Fruit fly (Drosophila melanogaster): ENCODE measurements around the gene w.

Gene w

DNA sequence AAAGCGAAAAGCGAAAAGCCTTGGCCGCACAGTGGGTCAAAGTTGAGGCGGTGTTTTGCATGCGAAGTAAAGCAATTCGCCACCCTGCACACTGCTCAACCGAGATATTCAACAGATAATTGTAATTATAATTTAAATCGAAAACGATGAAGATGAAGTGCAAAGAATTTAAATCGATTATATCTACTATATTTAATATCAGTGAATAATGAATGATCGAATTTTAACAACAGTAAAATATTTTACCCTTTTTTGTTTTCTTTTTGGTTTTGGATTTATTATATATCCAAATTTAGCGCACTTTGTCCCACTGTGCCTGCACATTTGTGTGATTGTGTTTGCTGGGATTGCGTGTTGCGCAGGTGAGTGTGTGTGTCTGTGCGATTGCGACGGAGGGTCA is 9.0 kb downstream of the w start (continued):
- peak; percentile 92 for TF ChIP-seq CG11762 (GFP tag; optimal IDR thresholded peaks at IDR 0.05; ENCODE audit: insufficient read depth)
- TF ChIP-seq CG6163 (GFP tag; IDR thresholded peaks at IDR 0.05): peak; percentile 89
- TF ChIP-seq Sox15 (GFP tag; optimal IDR thresholded peaks at IDR 0.05): peak; percentile 91
- peak; percentile 88 for TF ChIP-seq CG7368 (GFP tag; optimal IDR thresholded peaks at IDR 0.05)
- TF ChIP-seq Met (GFP tag; optimal IDR thresholded peaks at IDR 0.05): peak; percentile 92
- peak; percentile 91 for TF ChIP-seq spab (GFP tag; optimal IDR thresholded peaks at IDR 0.05)
- TF ChIP-seq CG6808 (GFP tag; optimal IDR thresholded peaks at IDR 0.05): peak; percentile 89
- peak; percentile 79 for TF ChIP-seq Ets21C (GFP tag; optimal IDR thresholded peaks at IDR 0.05)
- TF ChIP-seq Hr39 (GFP tag; optimal IDR thresholded peaks at IDR 0.05): peak; percentile 89
- TF ChIP-seq CG3919 (GFP tag; optimal IDR thresholded peaks at IDR 0.05): peak; percentile 91
- peak; percentile 93 for TF ChIP-seq CG10669 (GFP tag; optimal IDR thresholded peaks at IDR 0.05)
- TF ChIP-seq CG4318 (GFP tag; optimal IDR thresholded peaks at IDR 0.05): peak; percentile 91
- peak; percentile 96 for TF ChIP-seq svp (GFP tag)
- TF ChIP-seq Eip93F (GFP tag; optimal IDR thresholded peaks at IDR 0.05): peak; percentile 66
- peak; percentile 96 for TF ChIP-seq CG8119 (GFP tag; IDR thresholded peaks at IDR 0.05)
- peak; percentile 92 for TF ChIP-seq achi (GFP tag; optimal IDR thresholded peaks at IDR 0.05)
- TF ChIP-seq Sox14 (GFP tag; optimal IDR thresholded peaks at IDR 0.05): peak; percentile 91
- peak; percentile 89 for TF ChIP-seq CG6792 (GFP tag; optimal IDR thresholded peaks at IDR 0.05)
- peak; percentile 87 for TF ChIP-seq CG6854 (GFP tag; optimal IDR thresholded peaks at IDR 0.05)
- TF ChIP-seq topi (GFP tag; optimal IDR thresholded peaks at IDR 0.05): peak; percentile 96
- TF ChIP-seq Ets96B (tag; optimal IDR thresholded peaks at IDR 0.05): peak; percentile 92
- TF ChIP-seq CG34406 (GFP tag; optimal IDR thresholded peaks at IDR 0.05): peak; percentile 95
- no peak for TF ChIP-seq Hr38 (GFP tag; optimal IDR thresholded peaks at IDR 0.05)
- TF ChIP-seq CG8319 (GFP tag; optimal IDR thresholded peaks at IDR 0.05): peak; percentile 91
- peak; percentile 79 for TF ChIP-seq CG9139 (GFP tag; optimal IDR thresholded peaks at IDR 0.05)
- peak; percentile 78 to 83 for TF ChIP-seq salr (GFP tag; optimal IDR thresholded peaks at IDR 0.05)
- TF ChIP-seq CG6276 (GFP tag; optimal IDR thresholded peaks at IDR 0.05): peak; percentile 88
- TF ChIP-seq pdm3 (GFP tag; optimal IDR thresholded peaks at IDR 0.05): peak; percentile 92
- TF ChIP-seq CG3032 (tag; optimal IDR thresholded peaks at IDR 0.05): peak; percentile 92
- TF ChIP-seq CG11294 (GFP tag; IDR thresholded peaks at IDR 0.05): peak; percentile 89
- peak; percentile 33 for TF ChIP-seq fkh (GFP tag; optimal IDR thresholded peaks at IDR 0.05)
- peak; percentile 78 for TF ChIP-seq Lpt (GFP tag; optimal IDR thresholded peaks at IDR 0.05)

DNA sequence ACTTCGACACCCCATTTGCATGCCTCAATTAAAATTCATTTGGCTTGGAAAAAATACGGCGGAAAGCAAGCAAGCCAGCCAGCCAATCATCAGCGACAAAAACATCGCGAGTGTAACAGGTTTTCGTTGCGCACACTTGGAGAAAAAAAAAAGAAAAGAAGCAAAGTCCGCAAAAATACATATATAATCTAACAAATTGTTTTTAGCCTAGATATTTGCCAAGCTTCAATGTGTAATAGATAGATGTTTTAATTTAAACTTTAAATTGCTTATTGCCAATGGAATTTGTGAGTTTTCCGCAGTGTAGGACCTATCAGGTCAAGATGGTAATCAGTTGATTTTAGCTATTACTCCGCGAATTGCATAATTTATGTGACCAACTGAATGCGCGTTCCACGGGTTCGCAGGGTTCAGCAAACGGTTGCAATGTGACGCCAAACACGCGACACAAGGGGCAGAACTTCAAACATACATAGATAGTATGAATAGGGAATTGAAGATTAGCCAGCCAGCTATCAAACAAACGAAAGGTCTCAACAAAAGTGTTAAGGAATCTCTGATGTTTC is 9.6 kb downstream of the w start:
- TF ChIP-seq CG11294 (GFP tag; IDR thresholded peaks at IDR 0.05) (peak; percentile 92), Met (GFP tag; optimal IDR thresholded peaks at IDR 0.05) (peak; percentile 89), topi (GFP tag; optimal IDR thresholded peaks at IDR 0.05) (peak; percentile 97), dsx (GFP tag; optimal IDR thresholded peaks at IDR 0.05; ENCODE audit: poor library complexity, severe bottlenecking) (peak; percentile 50), Eip78C (GFP tag) (peak; percentile 98), pdm3 (GFP tag; optimal IDR thresholded peaks at IDR 0.05) (peak; percentile 95), Hr39 (GFP tag; optimal IDR thresholded peaks at IDR 0.05) (peak; percentile 94), fd85E (GFP tag; optimal IDR thresholded peaks at IDR 0.05) (peak; percentile 81), Hr38 (GFP tag; optimal IDR thresholded peaks at IDR 0.05) (peak; percentile 29), eg (GFP tag; IDR thresholded peaks at IDR 0.05) (peak; percentile 96), cyc (GFP tag; optimal IDR thresholded peaks at IDR 0.05) (peak; percentile 97), fkh (GFP tag; optimal IDR thresholded peaks at IDR 0.05) (no peak), CG34406 (GFP tag; optimal IDR thresholded peaks at IDR 0.05) (peak; percentile 92), Ets96B (tag; optimal IDR thresholded peaks at IDR 0.05) (peak; percentile 75), CG4318 (GFP tag; optimal IDR thresholded peaks at IDR 0.05) (peak; percentile 83), CG8632 (GFP tag; optimal IDR thresholded peaks at IDR 0.05) (peak; percentile 93), Sox14 (GFP tag; optimal IDR thresholded peaks at IDR 0.05) (peak; percentile 91), achi (GFP tag; optimal IDR thresholded peaks at IDR 0.05) (peak; percentile 91), CG16779 (tag; optimal IDR thresholded peaks at IDR 0.05) (peak; percentile 75), CG10631 (GFP tag; optimal IDR thresholded peaks at IDR 0.05) (peak; percentile 90), CG6808 (GFP tag; optimal IDR thresholded peaks at IDR 0.05) (peak; percentile 81), CG11902 (GFP tag; optimal IDR thresholded peaks at IDR 0.05) (peak; percentile 93), CG6163 (GFP tag; IDR thresholded peaks at IDR 0.05) (peak; percentile 97), CG8319 (GFP tag; optimal IDR thresholded peaks at IDR 0.05) (peak; percentile 95), CG9139 (GFP tag; optimal IDR thresholded peaks at IDR 0.05) (peak; percentile 78), Lpt (GFP tag; optimal IDR thresholded peaks at IDR 0.05) (peak; percentile 88), CG3032 (tag; optimal IDR thresholded peaks at IDR 0.05) (peak; percentile 82), ss (GFP tag; optimal IDR thresholded peaks at IDR 0.05) (peak; percentile 44 to 83), CG6854 (GFP tag; optimal IDR thresholded peaks at IDR 0.05) (peak; percentile 71), CG10669 (GFP tag; optimal IDR thresholded peaks at IDR 0.05) (peak; percentile 91), Eip75B (GFP tag; optimal IDR thresholded peaks at IDR 0.05) (peak; percentile 90), Sox15 (GFP tag; optimal IDR thresholded peaks at IDR 0.05) (peak; percentile 90), CG8119 (GFP tag; IDR thresholded peaks at IDR 0.05) (peak; percentile 92), Ets21C (GFP tag; optimal IDR thresholded peaks at IDR 0.05) (peak; percentile 88), vri (GFP tag; optimal IDR thresholded peaks at IDR 0.05) (peak; percentile 85), svp (GFP tag) (peak; percentile 99), CG32006 (GFP tag; optimal IDR thresholded peaks at IDR 0.05) (peak; percentile 89)

All from whole organism, prepupa.